Fruit fly (Drosophila melanogaster) whole organism, embryonic: Measurements from ENCODE around the gene Nab2.

ENCODE experiments used
- Adf1 ChIP-seq: fragments of 200-800 bp; sonication (Bioruptor generic); IDR thresholded peaks from 2 replicates; pipeline ENCODE4 v1.3.6; 2022; ENCODE audit warnings: missing biosample characterization, missing genetic modification characterization
- Aef1 ChIP-seq: fragments of 200-800 bp; sonication (Bioruptor generic); IDR thresholded peaks from 3 replicates; pipeline ENCODE4 v1.3.6; 2022; ENCODE audit warnings: missing biosample characterization, missing genetic modification characterization
- Antp ChIP-seq: fragments of 200-800 bp; sonication (Bioruptor generic); optimal IDR thresholded peaks from 3 replicates; lab custom pipeline; 2016; ENCODE audit warnings: missing biosample characterization, missing genetic modification characterization
- B-H2 ChIP-seq: fragments of 200-800 bp; sonication (Bioruptor generic); optimal IDR thresholded peaks from 2 replicates; lab custom pipeline; 2018; ENCODE audit warnings: missing biosample characterization, mild to moderate bottlenecking, missing genetic modification characterization
- CG10209 ChIP-seq: fragments of 200-800 bp; sonication (Bioruptor generic); optimal IDR thresholded peaks from 3 replicates; lab custom pipeline; 2017; ENCODE audit warnings: missing biosample characterization, mild to moderate bottlenecking, missing genetic modification characterization, missing genetic modification reagents
- CG10267 ChIP-seq: fragments of 200-800 bp; sonication (Bioruptor generic); optimal IDR thresholded peaks from 2 replicates; lab custom pipeline; 2018; ENCODE audit warnings: missing biosample characterization, mild to moderate bottlenecking, missing genetic modification characterization, moderate library complexity
- CG10366 ChIP-seq: fragments of 200-800 bp; sonication (Bioruptor generic); IDR thresholded peaks from 2 replicates; pipeline ENCODE4 v1.3.6; 2022; ENCODE audit warnings: missing biosample characterization, missing genetic modification characterization
- CG10543 ChIP-seq: fragments of 200-800 bp; sonication (Bioruptor generic); optimal IDR thresholded peaks from 3 replicates; lab custom pipeline; 2017; ENCODE audit warnings: missing biosample characterization, mild to moderate bottlenecking, missing genetic modification characterization, moderate library complexity
- CG10979 ChIP-seq: fragments of 200-800 bp; sonication (Bioruptor generic); optimal IDR thresholded peaks from 2 replicates; lab custom pipeline; 2018; ENCODE audit warnings: missing biosample characterization, mild to moderate bottlenecking, missing genetic modification characterization, moderate library complexity
- CG11695 ChIP-seq: fragments of 200-800 bp; sonication (Bioruptor generic); IDR thresholded peaks from 3 replicates; pipeline ENCODE4 v1.3.6; 2022; ENCODE audit warnings: missing biosample characterization, missing genetic modification characterization
- CG12155 ChIP-seq: fragments of 200-800 bp; sonication (Bioruptor generic); optimal IDR thresholded peaks from 3 replicates; lab custom pipeline; 2016; ENCODE audit warnings: missing biosample characterization, missing genetic modification characterization
- CG13624 ChIP-seq: fragments of 200-800 bp; sonication (Bioruptor generic); optimal IDR thresholded peaks from 2 replicates; lab custom pipeline; 2016; ENCODE audit warnings: missing biosample characterization, missing genetic modification characterization
- CG14441 ChIP-seq: fragments of 200-800 bp; sonication (Bioruptor generic); IDR thresholded peaks from 2 replicates; pipeline ENCODE4 v1.3.6; 2022; ENCODE audit warnings: missing biosample characterization, missing genetic modification characterization
- CG1603 ChIP-seq: fragments of 200-800 bp; sonication (Bioruptor generic); optimal IDR thresholded peaks from 2 replicates; lab custom pipeline; 2019; ENCODE audit warnings: missing biosample characterization, mild to moderate bottlenecking, missing genetic modification characterization, moderate library complexity
- CG2678 ChIP-seq: fragments of 200-800 bp; sonication (Bioruptor generic); optimal IDR thresholded peaks from 3 replicates; lab custom pipeline; 2019; ENCODE audit warnings: missing biosample characterization, mild to moderate bottlenecking, missing genetic modification characterization, moderate library complexity
- CG2875 ChIP-seq: fragments of 200-800 bp; sonication (Bioruptor generic); optimal IDR thresholded peaks from 2 replicates; lab custom pipeline; 2017; ENCODE audit warnings: missing biosample characterization, mild to moderate bottlenecking, missing genetic modification characterization, missing genetic modification reagents
- CG31441 ChIP-seq: fragments of 200-800 bp; sonication (Bioruptor generic); IDR thresholded peaks from 2 replicates; pipeline ENCODE4 v1.3.6; 2022; ENCODE audit warnings: missing biosample characterization, missing genetic modification characterization
- CG3847 ChIP-seq: fragments of 200-800 bp; sonication (Bioruptor generic); IDR thresholded peaks from 2 replicates; pipeline ENCODE4 v1.3.6; 2022; ENCODE audit warnings: missing biosample characterization, missing genetic modification characterization
- CG4282 ChIP-seq: fragments of 200-800 bp; sonication (Bioruptor generic); optimal IDR thresholded peaks from 2 replicates; lab custom pipeline; 2016; ENCODE audit warnings: missing biosample characterization, missing genetic modification characterization
- CG6654 ChIP-seq: fragments of 200-800 bp; sonication (Bioruptor generic); optimal IDR thresholded peaks from 2 replicates; lab custom pipeline; 2017; ENCODE audit warnings: missing biosample characterization, mild to moderate bottlenecking, missing genetic modification characterization
- CG8089 ChIP-seq: fragments of 200-800 bp; sonication (Bioruptor generic); optimal IDR thresholded peaks from 3 replicates; lab custom pipeline; 2016; ENCODE audit warnings: missing biosample characterization, missing genetic modification characterization
- D19A ChIP-seq: fragments of 200-800 bp; optimal IDR thresholded peaks from 3 replicates; lab custom pipeline; 2019; ENCODE audit warnings: missing biosample characterization, mild to moderate bottlenecking, missing genetic modification characterization, moderate library complexity
- Dbx ChIP-seq: fragments of 200-800 bp; sonication (Bioruptor generic); IDR thresholded peaks from 3 replicates; pipeline ENCODE4 v1.3.6; 2022; ENCODE audit warnings: missing biosample characterization, missing genetic modification characterization
- Gsc ChIP-seq: fragments of 200-800 bp; sonication (Bioruptor generic); IDR thresholded peaks from 2 replicates; pipeline ENCODE4 v1.3.6; 2022; ENCODE audit warnings: missing biosample characterization, missing genetic modification characterization
- Hr3 ChIP-seq: fragments of 200-800 bp; sonication (Bioruptor generic); optimal IDR thresholded peaks from 3 replicates; lab custom pipeline; 2016; ENCODE audit warnings: missing biosample characterization, missing genetic modification characterization
- Hr51 ChIP-seq, 2 experiments: fragments of 200-800 bp; sonication (Bioruptor generic); optimal IDR thresholded peaks; 2 replicates in 1 of 2; 3 replicates in 1 of 2; lab custom pipeline; 2016 to 2018; ENCODE audit warnings: missing biosample characterization in 2 of 2, missing genetic modification characterization in 2 of 2, mild to moderate bottlenecking in 1 of 2, moderate library complexity in 1 of 2
- Nf-YC ChIP-seq: fragments of 200-800 bp; optimal IDR thresholded peaks from 3 replicates; lab custom pipeline; 2019; ENCODE audit warnings: missing biosample characterization, mild to moderate bottlenecking, missing genetic modification characterization, moderate library complexity
- Rx ChIP-seq: fragments of 200-800 bp; sonication (Bioruptor generic); IDR thresholded peaks from 2 replicates; pipeline ENCODE4 v1.3.6; 2022; ENCODE audit warnings: missing biosample characterization, missing genetic modification characterization
- Scr ChIP-seq: fragments of 200-800 bp; sonication (Bioruptor generic); IDR thresholded peaks from 2 replicates; pipeline ENCODE4 v1.3.6; 2022; ENCODE audit warnings: missing biosample characterization, missing genetic modification characterization; ENCODE audit not compliant: partially characterized antibody
- Ssrp ChIP-seq: fragments of 200-800 bp; sonication (Bioruptor generic); optimal IDR thresholded peaks from 2 replicates; lab custom pipeline; 2018; ENCODE audit warnings: missing biosample characterization, mild to moderate bottlenecking, missing genetic modification characterization, moderate library complexity
- Xrp1 ChIP-seq: fragments of 200-800 bp; sonication (Bioruptor generic); IDR thresholded peaks from 2 replicates; pipeline ENCODE4 v1.3.6; 2022; ENCODE audit warnings: missing biosample characterization, missing genetic modification characterization
- ase ChIP-seq: fragments of 200-800 bp; sonication (Bioruptor generic); IDR thresholded peaks from 3 replicates; pipeline ENCODE4 v1.3.6; 2022; ENCODE audit warnings: missing biosample characterization, missing genetic modification characterization
- bab2 ChIP-seq: fragments of 200-800 bp; sonication (Bioruptor generic); optimal IDR thresholded peaks from 2 replicates; lab custom pipeline; 2016; ENCODE audit warnings: missing biosample characterization, missing genetic modification characterization
- bsh ChIP-seq, 2 experiments: fragments of 200-800 bp; sonication (Bioruptor generic); optimal IDR thresholded peaks; 2 replicates each; lab custom pipeline; 2017 to 2018; ENCODE audit warnings: mild to moderate bottlenecking in 2 of 2, missing biosample characterization in 2 of 2, missing genetic modification characterization in 2 of 2, moderate library complexity in 1 of 2
- dan ChIP-seq: fragments of 200-800 bp; sonication (Bioruptor generic); IDR thresholded peaks from 2 replicates; pipeline ENCODE4 v1.3.6; 2022; ENCODE audit warnings: missing biosample characterization, missing genetic modification characterization
- ewg ChIP-seq: fragments of 200-800 bp; sonication (Bioruptor generic); optimal IDR thresholded peaks from 3 replicates; lab custom pipeline; 2017; ENCODE audit warnings: mild to moderate bottlenecking, missing biosample characterization, missing genetic modification reagents, missing genetic modification characterization
- grau ChIP-seq: fragments of 200-800 bp; optimal IDR thresholded peaks from 3 replicates; lab custom pipeline; 2019; ENCODE audit warnings: missing biosample characterization, mild to moderate bottlenecking, missing genetic modification characterization, moderate library complexity
- gro ChIP-seq: fragments of 200-800 bp; sonication (Bioruptor generic); optimal IDR thresholded peaks from 2 replicates; lab custom pipeline; 2016; ENCODE audit warnings: missing biosample characterization, missing genetic modification characterization
- hkb ChIP-seq, 2 experiments: fragments of 200-800 bp in 1 of 2; fragments of >200 bp in 1 of 2; sonication (Bioruptor generic) in 1 of 2; IDR thresholded peaks in 1 of 2; optimal IDR thresholded peaks in 1 of 2; 2 replicates each; pipeline versions ENCODE4 v1.3.6 to Lab custom; 2017 to 2022; ENCODE audit warnings: missing biosample characterization in 1 of 2, missing genetic modification characterization in 1 of 2
- ind ChIP-seq: fragments of 200-800 bp; sonication (Bioruptor generic); optimal IDR thresholded peaks from 3 replicates; lab custom pipeline; 2016; ENCODE audit warnings: missing biosample characterization, missing genetic modification characterization
- nau ChIP-seq: fragments of 200-800 bp; sonication (Bioruptor generic); optimal IDR thresholded peaks from 3 replicates; lab custom pipeline; 2017; ENCODE audit warnings: missing biosample characterization, mild to moderate bottlenecking, missing genetic modification characterization, missing genetic modification reagents
- nerfin-2 ChIP-seq: fragments of 200-800 bp; sonication (Bioruptor generic); IDR thresholded peaks from 2 replicates; pipeline ENCODE4 v1.3.6; 2022; ENCODE audit warnings: missing biosample characterization, missing genetic modification characterization; ENCODE audit not compliant: partially characterized antibody
- odd ChIP-seq: fragments of 200-800 bp; sonication (Bioruptor generic); optimal IDR thresholded peaks from 2 replicates; lab custom pipeline; 2017; ENCODE audit warnings: missing biosample characterization, mild to moderate bottlenecking, missing genetic modification characterization
- org-1 ChIP-seq: fragments of 200-800 bp; sonication (Bioruptor generic); optimal IDR thresholded peaks from 2 replicates; lab custom pipeline; 2017; ENCODE audit warnings: missing biosample characterization, missing genetic modification characterization
- prd ChIP-seq, 3 experiments: fragments of >200 bp in 2 of 3; fragments of 200-800 bp in 1 of 3; sonication (Bioruptor generic) in 1 of 3; optimal IDR thresholded peaks in 2 of 3; IDR thresholded peaks in 1 of 3; 2 replicates in 2 of 3; 3 replicates in 1 of 3; pipeline versions ENCODE4 v1.3.6 to Lab custom; 2017 to 2022; ENCODE audit warnings: missing biosample characterization in 1 of 3, missing genetic modification characterization in 1 of 3
- sens-2 ChIP-seq: fragments of 200-800 bp; sonication (Bioruptor generic); IDR thresholded peaks from 2 replicates; pipeline ENCODE4 v1.3.6; 2022; ENCODE audit warnings: missing biosample characterization, missing genetic modification characterization
- slbo ChIP-seq: fragments of 200-800 bp; sonication (Bioruptor generic); IDR thresholded peaks from 2 replicates; pipeline ENCODE4 v1.3.6; 2022; ENCODE audit warnings: missing biosample characterization, missing genetic modification characterization
- tgo ChIP-seq: fragments of 200-800 bp; sonication (Bioruptor generic); IDR thresholded peaks from 3 replicates; pipeline ENCODE4 v1.3.6; 2022; ENCODE audit warnings: missing biosample characterization, missing genetic modification characterization
- wor ChIP-seq: fragments of 200-800 bp; sonication (Bioruptor generic); IDR thresholded peaks from 2 replicates; pipeline ENCODE4 v1.3.6; 2022; ENCODE audit warnings: missing biosample characterization, missing genetic modification characterization

The Nab2 gene

DNA sequence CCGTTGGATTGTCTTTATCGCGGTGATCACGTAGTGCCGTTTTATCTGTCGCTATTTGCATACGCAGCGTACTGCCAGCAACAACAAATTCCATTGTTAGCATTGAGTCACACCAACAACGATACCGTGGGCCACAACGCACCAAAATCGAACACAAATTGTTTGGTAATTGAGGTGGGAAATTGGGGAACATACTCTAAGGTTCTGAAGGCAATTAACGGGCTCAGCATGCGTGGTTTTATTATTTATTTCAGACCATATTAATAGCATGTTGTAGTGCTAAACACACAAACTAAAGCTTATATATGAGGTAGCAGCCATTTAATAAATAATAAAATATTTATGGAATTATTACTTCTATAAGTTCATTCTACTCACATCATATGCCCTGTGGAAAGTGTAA, 19.7 kb downstream of the Nab2 start (continued):
- peak; percentile 24 for TF ChIP-seq nau (GFP tag; lab: Kevin White, UChicago)
- peak; percentile 12 for TF ChIP-seq CG10267 (tag; lab: Kevin White, UChicago)
- TF ChIP-seq wor (GFP tag; lab: Robert Waterston, UW): no peak
- TF ChIP-seq nerfin-2: no peak
- TF ChIP-seq sens-2: no peak
- TF ChIP-seq odd (GFP tag; lab: Kevin White, UChicago): no peak
- TF ChIP-seq Scr (GFP tag; lab: Robert Waterston, UW): no peak
- TF ChIP-seq CG10979 (tag; lab: Kevin White, UChicago): peak; percentile 33
- TF ChIP-seq CG2678 (tag; lab: Kevin White, UChicago): peak; percentile 28
- TF ChIP-seq Aef1 (GFP tag; lab: Robert Waterston, UW): peak; percentile 47; the same call in 1 of the 3 replicates
- no peak for TF ChIP-seq CG8089
- TF ChIP-seq CG13624: peak; percentile 2
- TF ChIP-seq prd (optimal IDR thresholded peaks at IDR 0.05; lab: Kevin White, UChicago): no peak
- peak; percentile 9; the same call in 1 of the 3 replicates for TF ChIP-seq prd (GFP tag; IDR thresholded peaks at IDR 0.05; lab: Robert Waterston, UW)
- TF ChIP-seq Rx: no peak
- peak; percentile 17; the same call in 1 of the 2 replicates for TF ChIP-seq Xrp1 (GFP tag; lab: Robert Waterston, UW)
- TF ChIP-seq tgo (GFP tag; lab: Robert Waterston, UW): no peak
- TF ChIP-seq hkb (optimal IDR thresholded peaks at IDR 0.05; lab: Kevin White, UChicago): no peak
- TF ChIP-seq hkb (GFP tag; IDR thresholded peaks at IDR 0.05; lab: Robert Waterston, UW): peak; percentile 48
- TF ChIP-seq CG4282 (GFP tag; lab: Kevin White, UChicago): no peak
- no peak for TF ChIP-seq Adf1
- no peak for TF ChIP-seq CG3847 (GFP tag; lab: Robert Waterston, UW)
- TF ChIP-seq CG1603 (tag; lab: Kevin White, UChicago): peak; percentile 26
- TF ChIP-seq slbo (GFP tag; lab: Robert Waterston, UW): peak; percentile 11; the same call in 1 of the 2 replicates
- TF ChIP-seq CG31441: peak; percentile 58
- TF ChIP-seq Hr51 (GFP tag; optimal IDR thresholded peaks at IDR 0.05; lab: Kevin White, UChicago): peak in 1 of 2 experiments; percentile 18
- no peak for TF ChIP-seq B-H2 (GFP tag; lab: Kevin White, UChicago)
- peak; percentile 28 for TF ChIP-seq Hr3 (GFP tag; lab: Kevin White, UChicago)
- TF ChIP-seq ewg (GFP tag; lab: Kevin White, UChicago): no peak
- no peak for TF ChIP-seq dan (GFP tag; lab: Robert Waterston, UW)
- no peak for TF ChIP-seq CG10366
- TF ChIP-seq bab2: peak; percentile 15
- peak in 1 of 2 experiments; percentile 60 for TF ChIP-seq bsh (GFP tag; optimal IDR thresholded peaks at IDR 0.05; lab: Kevin White, UChicago)
- no peak for TF ChIP-seq gro
- peak; percentile 34 for TF ChIP-seq CG2875
- TF ChIP-seq CG10543 (GFP tag; lab: Kevin White, UChicago): no peak
- no peak for TF ChIP-seq CG12155 (GFP tag; lab: Kevin White, UChicago)
- peak; percentile 49 for TF ChIP-seq CG14441
- no peak for TF ChIP-seq Nf-YC
- no peak for TF ChIP-seq CG6654 (GFP tag; lab: Kevin White, UChicago)
- peak; percentile 34 for TF ChIP-seq grau (tag; lab: Kevin White, UChicago)
- peak; percentile 0 for TF ChIP-seq CG10209 (GFP tag; lab: Kevin White, UChicago)
- TF ChIP-seq Ssrp (tag; lab: Kevin White, UChicago): peak; percentile 30
- no peak for TF ChIP-seq ind
- no peak for TF ChIP-seq org-1 (GFP tag; lab: Kevin White, UChicago)
- TF ChIP-seq Antp (GFP tag; lab: Kevin White, UChicago): no peak
- peak; percentile 62 for TF ChIP-seq D19A (tag; lab: Kevin White, UChicago)
- 0 out of 3 replicates have a peak, but pooled peaks have one; percentile 22 for TF ChIP-seq CG11695 (GFP tag; lab: Robert Waterston, UW)
- no peak for TF ChIP-seq Dbx (GFP tag; lab: Robert Waterston, UW)
- TF ChIP-seq Gsc (GFP tag; lab: Robert Waterston, UW): no peak
- no peak; the same call in 2 of the 3 replicates for TF ChIP-seq ase (GFP tag; lab: Robert Waterston, UW)
- TF ChIP-seq, all 482 proteins: peak for 103
